Worm (Caenorhabditis elegans) whole organism, L4 larva: ENCODE results near the gene C33D9.10.
A peak's percentile ranks its signal among the peaks of the same experiment; 100 is the strongest.

Experiments used
- F10B5.3 ChIP-seq: sonication (generic microtip); optimal IDR thresholded peaks from 2 replicates; lab custom pipeline; 2016; ENCODE audit warnings: mild to moderate bottlenecking, missing genetic modification characterization, missing compliant biosample characterization
- F37D6.2 ChIP-seq: sonication (generic microtip); optimal IDR thresholded peaks from 2 replicates; lab custom pipeline; 2016; ENCODE audit warnings: mild to moderate bottlenecking, missing genetic modification characterization, missing compliant biosample characterization
- F44E2.7 ChIP-seq: fragments of 200-800 bp; sonication (Bioruptor generic); IDR thresholded peaks from 2 replicates; pipeline ENCODE4 v2.1.2; 2022; ENCODE audit warnings: missing genetic modification characterization, missing compliant biosample characterization
- F49E8.2 ChIP-seq: sonication (generic microtip); optimal IDR thresholded peaks from 2 replicates; lab custom pipeline; 2016; ENCODE audit warnings: missing compliant biosample characterization, mild to moderate bottlenecking, missing genetic modification characterization, borderline replicate concordance
- R02D3.7 ChIP-seq: fragments of 150-350 bp; sonication (generic microtip); optimal IDR thresholded peaks from 3 replicates; lab custom pipeline; 2014; ENCODE audit warnings: missing biosample characterization, missing genetic modification characterization
- T26A8.4 ChIP-seq: fragments of 200-800 bp; sonication (Bioruptor generic); IDR thresholded peaks from 2 replicates; pipeline ENCODE4 v1.3.6; 2022; ENCODE audit warnings: missing genetic modification characterization, missing compliant biosample characterization
- Y5F2A.4 ChIP-seq: fragments of 200-800 bp; sonication (Bioruptor generic); optimal IDR thresholded peaks from 2 replicates; lab custom pipeline; 2018; ENCODE audit warnings: mild to moderate bottlenecking, missing genetic modification characterization, missing compliant biosample characterization
- ZK546.5 ChIP-seq, 2 experiments: sonication (generic microtip); optimal IDR thresholded peaks; 2 replicates each; lab custom pipeline; 2017; ENCODE audit warnings: missing biosample characterization in 2 of 2, missing genetic modification characterization in 2 of 2
- ceh-28 ChIP-seq: fragments of 150-350 bp; optimal IDR thresholded peaks from 2 replicates; lab custom pipeline; 2014; ENCODE audit warnings: missing biosample characterization, missing genetic modification reagents, missing genetic modification characterization
- ceh-32 ChIP-seq: sonication (generic microtip); optimal IDR thresholded peaks from 2 replicates; lab custom pipeline; 2016; ENCODE audit warnings: mild to moderate bottlenecking, missing genetic modification characterization, missing compliant biosample characterization; ENCODE audit not compliant: poor library complexity
- ceh-62 ChIP-seq: sonication (generic microtip); optimal IDR thresholded peaks from 2 replicates; lab custom pipeline; 2017; ENCODE audit warnings: missing biosample characterization, missing genetic modification characterization
- ceh-82 ChIP-seq: sonication (generic microtip); optimal IDR thresholded peaks from 2 replicates; lab custom pipeline; 2017; ENCODE audit warnings: missing biosample characterization, missing genetic modification characterization
- ces-1 ChIP-seq: fragments of 150-350 bp; sonication (generic microtip); optimal IDR thresholded peaks from 4 replicates; lab custom pipeline; 2014; ENCODE audit warnings: missing biosample characterization, missing genetic modification reagents, missing genetic modification characterization
- ctbp-1 ChIP-seq: fragments of 200-800 bp; sonication (Bioruptor generic); IDR thresholded peaks from 2 replicates; pipeline ENCODE4 v1.3.6; 2022; ENCODE audit warnings: missing genetic modification reagents, missing genetic modification characterization, missing compliant biosample characterization
- daf-19 ChIP-seq: fragments of 200-800 bp; sonication (Bioruptor generic); conservative IDR thresholded peaks from 2 replicates; pipeline ENCODE4 v1.3.6; 2022; ENCODE audit warnings: missing genetic modification characterization, missing compliant biosample characterization
- dmd-8 ChIP-seq: fragments of 200-800 bp; sonication (Bioruptor generic); IDR thresholded peaks from 2 replicates; pipeline ENCODE4 v1.3.6; 2022; ENCODE audit warnings: missing genetic modification characterization, missing compliant biosample characterization
- duxl-1 ChIP-seq: sonication (generic microtip); optimal IDR thresholded peaks from 2 replicates; lab custom pipeline; 2016; ENCODE audit warnings: mild to moderate bottlenecking, missing genetic modification characterization, moderate library complexity, missing compliant biosample characterization; ENCODE audit not compliant: poor library complexity
- dve-1 ChIP-seq: sonication (generic microtip); optimal IDR thresholded peaks from 2 replicates; lab custom pipeline; 2017; ENCODE audit warnings: antibody characterized with exemption, mild to moderate bottlenecking, missing genetic modification characterization, missing compliant biosample characterization; ENCODE audit not compliant: insufficient read depth
- egl-27 ChIP-seq: sonication (generic microtip); optimal IDR thresholded peaks from 3 replicates; lab custom pipeline; 2017; ENCODE audit warnings: missing biosample characterization, missing genetic modification reagents, missing genetic modification characterization
- fos-1 ChIP-seq: fragments of 150-350 bp; optimal IDR thresholded peaks from 2 replicates; lab custom pipeline; 2014; ENCODE audit warnings: missing biosample characterization, missing genetic modification characterization
- hif-1 ChIP-seq, 2 experiments: sonication (generic microtip); optimal IDR thresholded peaks; 2 replicates each; lab custom pipeline; 2016 to 2017; ENCODE audit warnings: missing compliant biosample characterization in 2 of 2, missing genetic modification characterization in 2 of 2, missing genetic modification reagents in 2 of 2, missing genotype in 2 of 2, mild to moderate bottlenecking in 1 of 2
- hmg-1.1 ChIP-seq: fragments of 200-800 bp; sonication (Bioruptor generic); IDR thresholded peaks from 2 replicates; pipeline ENCODE4 v1.3.6; 2022; ENCODE audit warnings: missing genetic modification reagents, missing genetic modification characterization, missing compliant biosample characterization
- jun-1 ChIP-seq: fragments of 150-350 bp; optimal IDR thresholded peaks from 2 replicates; lab custom pipeline; 2014; ENCODE audit warnings: missing biosample characterization, missing genetic modification reagents, missing genetic modification characterization
- lim-7 ChIP-seq: fragments of 200-800 bp; sonication (Bioruptor generic); IDR thresholded peaks from 2 replicates; pipeline ENCODE4 v1.3.6; 2022; ENCODE audit warnings: missing genetic modification characterization, missing compliant biosample characterization
- lin-39 ChIP-seq: fragments of 150-350 bp; optimal IDR thresholded peaks from 2 replicates; lab custom pipeline; 2014; ENCODE audit warnings: missing biosample characterization, missing genetic modification reagents, missing genetic modification characterization
- mdt-29 ChIP-seq: fragments of 200-800 bp; sonication (Bioruptor generic); IDR thresholded peaks from 2 replicates; pipeline ENCODE4 v1.3.6; 2022; ENCODE audit warnings: missing genetic modification reagents, missing genetic modification characterization, missing compliant biosample characterization
- mxl-2 ChIP-seq: fragments of 200-800 bp; sonication (Bioruptor generic); conservative IDR thresholded peaks from 2 replicates; pipeline ENCODE4 v1.3.6; 2022; ENCODE audit warnings: missing genetic modification reagents, missing genetic modification characterization, missing compliant biosample characterization
- mxl-3 ChIP-seq: fragments of 200-800 bp; sonication (Bioruptor generic); optimal IDR thresholded peaks from 2 replicates; lab custom pipeline; 2018; ENCODE audit warnings: mild to moderate bottlenecking, missing genetic modification characterization, missing compliant biosample characterization
- nhr-111 ChIP-seq: fragments of 200-800 bp; sonication (Bioruptor generic); optimal IDR thresholded peaks from 2 replicates; lab custom pipeline; 2018; ENCODE audit warnings: mild to moderate bottlenecking, missing genetic modification characterization, missing compliant biosample characterization
- nhr-42 ChIP-seq: fragments of 200-800 bp; sonication (Bioruptor generic); IDR thresholded peaks from 2 replicates; pipeline ENCODE4 v1.3.6; 2022; ENCODE audit warnings: missing genetic modification characterization, missing compliant biosample characterization
- nhr-76 ChIP-seq: fragments of 150-350 bp; optimal IDR thresholded peaks from 2 replicates; lab custom pipeline; 2014; ENCODE audit warnings: missing biosample characterization, missing genetic modification characterization
- pha-4 ChIP-seq, 2 experiments: fragments of 150-350 bp in 1 of 2; fragments of 200-800 bp in 1 of 2; sonication (Bioruptor generic) in 1 of 2; IDR thresholded peaks in 1 of 2; optimal IDR thresholded peaks in 1 of 2; 2 replicates each; pipeline versions ENCODE4 v1.3.6 to Lab custom; 2014 to 2022; ENCODE audit warnings: missing genetic modification characterization in 2 of 2, missing genetic modification reagents in 2 of 2, missing biosample characterization in 1 of 2, missing compliant biosample characterization in 1 of 2
- pqm-1 ChIP-seq: sonication (generic microtip); optimal IDR thresholded peaks from 2 replicates; lab custom pipeline; 2017; ENCODE audit warnings: missing biosample characterization, missing genetic modification characterization
- rbr-2 ChIP-seq: sonication (generic microtip); optimal IDR thresholded peaks from 2 replicates; lab custom pipeline; 2016; ENCODE audit warnings: missing genotype, missing genetic modification characterization, missing compliant biosample characterization
- set-16 ChIP-seq: fragments of 200-800 bp; sonication (Bioruptor generic); IDR thresholded peaks from 2 replicates; pipeline ENCODE4 v1.3.6; 2022; ENCODE audit warnings: missing genetic modification reagents, missing genetic modification characterization, missing compliant biosample characterization
- skn-1 ChIP-seq: fragments of 150-350 bp; optimal IDR thresholded peaks from 2 replicates; lab custom pipeline; 2014; ENCODE audit warnings: missing biosample characterization, missing genetic modification characterization
- spr-1 ChIP-seq: sonication (generic microtip); optimal IDR thresholded peaks from 2 replicates; lab custom pipeline; 2016; ENCODE audit warnings: mild to moderate bottlenecking, missing genetic modification characterization, missing compliant biosample characterization
- spr-3 ChIP-seq: fragments of 200-800 bp; sonication (Bioruptor generic); optimal IDR thresholded peaks from 2 replicates; lab custom pipeline; 2018; ENCODE audit warnings: mild to moderate bottlenecking, missing genetic modification characterization, missing compliant biosample characterization
- tag-97 ChIP-seq: fragments of 200-800 bp; sonication (Bioruptor generic); IDR thresholded peaks from 2 replicates; pipeline ENCODE4 v1.3.6; 2022; ENCODE audit warnings: missing genetic modification characterization, missing compliant biosample characterization
- unc-130 ChIP-seq: sonication (generic microtip); optimal IDR thresholded peaks from 2 replicates; lab custom pipeline; 2016; ENCODE audit warnings: missing genetic modification reagents, missing genetic modification characterization, missing compliant biosample characterization
- unc-39 ChIP-seq: sonication (generic microtip); optimal IDR thresholded peaks from 2 replicates; lab custom pipeline; 2017; ENCODE audit warnings: missing biosample characterization, missing genetic modification characterization
- unc-62 ChIP-seq, 3 experiments: fragments of 150-350 bp in 1 of 3; sonication (generic microtip); optimal IDR thresholded peaks in 2 of 3; peaks in 1 of 3; 1 replicate in 1 of 3; 2 replicates in 2 of 3; lab custom pipeline; 2014 to 2017; ENCODE audit warnings: missing biosample characterization in 3 of 3, missing genetic modification characterization in 3 of 3, missing genetic modification reagents in 3 of 3, missing genotype in 1 of 3
- vab-7 ChIP-seq: fragments of 200-800 bp; sonication (Bioruptor generic); IDR thresholded peaks from 2 replicates; pipeline ENCODE4 v1.3.6; 2022; ENCODE audit warnings: missing genetic modification reagents, missing genetic modification characterization, missing compliant biosample characterization
- zfp-3 ChIP-seq: fragments of 200-800 bp; sonication (Bioruptor generic); conservative IDR thresholded peaks from 2 replicates; pipeline ENCODE4 v1.3.6; 2022; ENCODE audit warnings: missing genetic modification reagents, missing genetic modification characterization, missing compliant biosample characterization
- ztf-11 ChIP-seq: fragments of 150-350 bp; optimal IDR thresholded peaks from 2 replicates; lab custom pipeline; 2014; ENCODE audit warnings: missing biosample characterization, missing genetic modification characterization
- ztf-7 ChIP-seq: fragments of 150-350 bp; optimal IDR thresholded peaks from 2 replicates; lab custom pipeline; 2014; ENCODE audit warnings: missing biosample characterization, missing genetic modification characterization

The C33D9.10 gene

DNA sequence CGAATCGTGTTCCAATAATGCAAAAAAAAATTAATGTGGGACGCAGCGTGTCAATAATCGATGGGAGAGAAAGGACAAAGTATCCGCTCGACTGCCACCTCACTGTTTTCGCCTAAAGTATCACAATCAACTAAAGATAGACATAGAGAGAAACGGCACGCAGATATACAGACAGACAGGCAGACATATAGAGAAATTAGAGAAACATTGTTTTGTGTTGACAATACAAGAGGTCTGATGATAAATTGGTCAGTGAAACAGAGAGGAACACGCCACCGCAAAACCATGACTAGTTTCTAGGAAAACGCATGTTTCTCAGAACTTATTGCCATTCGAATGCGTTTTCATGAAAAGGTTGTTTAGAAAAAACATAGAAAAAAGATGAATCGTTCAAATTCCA lies 42.6 kb upstream of the C33D9.10 start, which contains the start of gene T28C6.8 (continued):
- no peak for TF ChIP-seq F10B5.3 (tag; lab: Kevin White, UChicago)
- TF ChIP-seq pha-4 (GFP tag; IDR thresholded peaks at IDR 0.05; lab: Robert Waterston, UW): no peak
- no peak for TF ChIP-seq pha-4 (tag; optimal IDR thresholded peaks at IDR 0.05; lab: Kevin White, UChicago)
- TF ChIP-seq ceh-28 (tag; lab: Kevin White, UChicago): no peak
- TF ChIP-seq nhr-42: no peak
- TF ChIP-seq daf-19 (GFP tag; lab: Robert Waterston, UW): no peak

DNA sequence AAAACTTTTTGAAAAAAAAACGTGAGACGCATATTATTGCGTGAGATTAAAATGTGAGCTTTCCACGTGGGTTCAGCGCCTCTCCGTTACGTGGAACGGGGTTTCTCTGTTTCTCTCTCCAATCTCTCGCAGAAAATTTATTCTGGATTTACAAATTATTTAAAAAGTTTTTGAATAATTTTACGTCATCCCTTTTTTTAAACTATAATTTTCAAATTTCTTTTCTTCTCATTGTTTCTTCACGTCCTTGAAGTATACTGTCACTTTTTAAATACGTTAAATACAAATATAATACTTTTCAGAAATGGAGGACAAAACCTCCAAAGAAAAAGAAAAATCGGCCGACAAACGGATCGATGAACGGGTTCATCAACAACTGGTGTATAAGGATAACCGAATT lies 39.6 kb upstream of the C33D9.10 start, which contains the start of gene T28C6.7:
T28C6.7 (plus strand) TSS at position 301 of the 400 bp plus-strand sequence.
- TF ChIP-seq hmg-1.1 (GFP tag; lab: Robert Waterston, UW) (no peak), ceh-62 (tag; lab: Kevin White, UChicago) (no peak), mxl-3 (GFP tag; lab: Kevin White, UChicago) (no peak), mdt-29 (GFP tag; lab: Robert Waterston, UW) (no peak), ctbp-1 (GFP tag; lab: Robert Waterston, UW) (no peak), mxl-2 (GFP tag; lab: Robert Waterston, UW) (no peak), F10B5.3 (tag; lab: Kevin White, UChicago) (no peak), F44E2.7 (GFP tag; lab: Robert Waterston, UW) (no peak), nhr-42 (no peak), ces-1 (GFP tag; lab: Kevin White, UChicago) (no peak), unc-130 (no peak), duxl-1 (tag; lab: Kevin White, UChicago) (no peak), lin-39 (tag; lab: Kevin White, UChicago) (no peak), unc-39 (no peak), jun-1 (tag; lab: Kevin White, UChicago) (no peak), zfp-3 (GFP tag; lab: Robert Waterston, UW) (no peak), vab-7 (GFP tag; lab: Robert Waterston, UW) (no peak), R02D3.7 (tag; lab: Kevin White, UChicago) (no peak), F37D6.2 (no peak), unc-62 (GFP tag; optimal IDR thresholded peaks at IDR 0.05 in 1 of 2; lab: Kevin White, UChicago) (no peak), unc-62 (tag; optimal IDR thresholded peaks at IDR 0.05; lab: Kevin White, UChicago) (no peak)

DNA sequence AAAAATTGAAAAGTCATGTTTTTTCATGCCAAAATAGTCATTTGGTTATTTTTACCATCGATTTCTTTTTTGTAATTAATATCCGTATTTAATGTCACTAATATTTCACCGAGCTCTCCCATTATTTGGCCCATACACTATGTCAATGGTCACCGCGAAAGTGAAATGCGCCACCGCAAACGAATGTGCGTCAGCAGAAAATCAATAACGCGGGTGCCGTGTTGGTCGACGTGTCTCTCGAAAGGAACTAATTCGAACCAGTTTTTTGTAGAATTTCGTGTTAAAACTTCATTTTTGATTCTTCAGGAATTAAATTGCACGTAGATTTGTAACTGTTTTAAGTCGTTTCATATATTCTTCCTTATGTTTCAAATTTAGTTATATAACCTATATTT lies 38.7 kb upstream of the C33D9.10 start:
- TF ChIP-seq rbr-2 (peak; percentile 31), spr-1 (no peak), ceh-82 (tag; lab: Kevin White, UChicago) (no peak), mxl-2 (GFP tag; lab: Robert Waterston, UW) (no peak), pha-4 (GFP tag; IDR thresholded peaks at IDR 0.05; lab: Robert Waterston, UW) (no peak), pha-4 (tag; optimal IDR thresholded peaks at IDR 0.05; lab: Kevin White, UChicago) (no peak), ZK546.5 (tag; optimal IDR thresholded peaks at IDR 0.05; lab: Kevin White, UChicago) (no peak), dmd-8 (no peak), hmg-1.1 (GFP tag; lab: Robert Waterston, UW) (no peak), egl-27 (no peak), zfp-3 (GFP tag; lab: Robert Waterston, UW) (no peak), set-16 (no peak), ztf-11 (tag; lab: Kevin White, UChicago) (no peak), spr-3 (GFP tag; lab: Kevin White, UChicago) (no peak), nhr-111 (GFP tag; lab: Kevin White, UChicago) (no peak), ceh-32 (no peak), F49E8.2 (tag; lab: Kevin White, UChicago) (no peak), dve-1 (tag; lab: Kevin White, UChicago) (peak; percentile 10), T26A8.4 (GFP tag; lab: Robert Waterston, UW) (no peak), Y5F2A.4 (no peak), ztf-7 (no peak), pqm-1 (no peak), nhr-76 (tag; lab: Kevin White, UChicago) (no peak), F10B5.3 (tag; lab: Kevin White, UChicago) (no peak), hif-1 (tag; optimal IDR thresholded peaks at IDR 0.05; lab: Kevin White, UChicago) (peak in 1 of 2 experiments; percentile 21), R02D3.7 (tag; lab: Kevin White, UChicago) (no peak), lim-7 (GFP tag; lab: Robert Waterston, UW) (no peak), tag-97 (GFP tag; lab: Robert Waterston, UW) (no peak), skn-1 (tag; lab: Kevin White, UChicago) (no peak), fos-1 (tag; lab: Kevin White, UChicago) (no peak), ces-1 (GFP tag; lab: Kevin White, UChicago) (no peak)
